Fruit fly (Drosophila melanogaster) whole organism, embryonic: ENCODE measurements around the gene plx.
A peak's percentile ranks its signal among the peaks of the same experiment; 100 is the strongest.

ENCODE experiments used
- Abd-B ChIP-seq: fragments of 200-800 bp; sonication (Bioruptor generic); optimal IDR thresholded peaks from 2 replicates; lab custom pipeline; 2018; ENCODE audit warnings: missing biosample characterization, mild to moderate bottlenecking, missing genetic modification characterization, moderate library complexity
- BtbVII ChIP-seq: fragments of 200-800 bp; sonication (Bioruptor generic); optimal IDR thresholded peaks from 3 replicates; lab custom pipeline; 2017; ENCODE audit warnings: missing biosample characterization, mild to moderate bottlenecking, missing genetic modification characterization
- CG10209 ChIP-seq: fragments of 200-800 bp; sonication (Bioruptor generic); optimal IDR thresholded peaks from 3 replicates; lab custom pipeline; 2017; ENCODE audit warnings: missing biosample characterization, mild to moderate bottlenecking, missing genetic modification characterization, missing genetic modification reagents
- CG10366 ChIP-seq: fragments of 200-800 bp; sonication (Bioruptor generic); IDR thresholded peaks from 2 replicates; pipeline ENCODE4 v1.3.6; 2022; ENCODE audit warnings: missing biosample characterization, missing genetic modification characterization
- CG13424 ChIP-seq: fragments of 200-800 bp; sonication (Bioruptor generic); optimal IDR thresholded peaks from 2 replicates; lab custom pipeline; 2019; ENCODE audit warnings: missing biosample characterization, mild to moderate bottlenecking, missing genetic modification characterization, moderate library complexity
- CG15073 ChIP-seq: fragments of 200-800 bp; sonication (Bioruptor generic); optimal IDR thresholded peaks from 2 replicates; lab custom pipeline; 2016; ENCODE audit warnings: missing biosample characterization, missing genetic modification characterization
- CG16863 ChIP-seq: fragments of 200-800 bp; sonication (Bioruptor generic); optimal IDR thresholded peaks from 3 replicates; lab custom pipeline; 2016; ENCODE audit warnings: missing biosample characterization, missing genetic modification characterization
- CG17186 ChIP-seq: fragments of 200-800 bp; sonication (Bioruptor generic); optimal IDR thresholded peaks from 3 replicates; lab custom pipeline; 2017; ENCODE audit warnings: missing biosample characterization, missing genetic modification reagents, missing genetic modification characterization
- CG17385 ChIP-seq: fragments of 200-800 bp; sonication (Bioruptor generic); optimal IDR thresholded peaks from 3 replicates; lab custom pipeline; 2018; ENCODE audit warnings: missing biosample characterization, mild to moderate bottlenecking, missing genetic modification characterization
- CG17829 ChIP-seq: fragments of 200-800 bp; optimal IDR thresholded peaks from 2 replicates; lab custom pipeline; 2019; ENCODE audit warnings: missing biosample characterization, mild to moderate bottlenecking, missing genetic modification characterization, moderate library complexity
- CG2116 ChIP-seq: fragments of 200-800 bp; sonication (Bioruptor generic); optimal IDR thresholded peaks from 3 replicates; lab custom pipeline; 2018; ENCODE audit warnings: missing biosample characterization, mild to moderate bottlenecking, missing genetic modification characterization
- CG30403 ChIP-seq: fragments of 200-800 bp; sonication (Bioruptor generic); optimal IDR thresholded peaks from 3 replicates; lab custom pipeline; 2016; ENCODE audit warnings: missing biosample characterization, missing genetic modification characterization
- CG3065 ChIP-seq: fragments of 200-800 bp; sonication (Bioruptor generic); optimal IDR thresholded peaks from 2 replicates; lab custom pipeline; 2016; ENCODE audit warnings: missing biosample characterization, missing genetic modification characterization
- CG33557 ChIP-seq: fragments of 200-800 bp; sonication (Bioruptor generic); optimal IDR thresholded peaks from 2 replicates; lab custom pipeline; 2019; ENCODE audit warnings: missing biosample characterization, mild to moderate bottlenecking, missing genetic modification characterization, moderate library complexity
- CG34224 ChIP-seq: fragments of 200-800 bp; sonication (Bioruptor generic); IDR thresholded peaks from 3 replicates; pipeline ENCODE4 v1.3.6; 2022; ENCODE audit warnings: missing biosample characterization, missing genetic modification characterization; ENCODE audit not compliant: partially characterized antibody
- CG3995 ChIP-seq: fragments of 200-800 bp; sonication (Bioruptor generic); optimal IDR thresholded peaks from 3 replicates; lab custom pipeline; 2016; ENCODE audit warnings: missing biosample characterization, missing genetic modification characterization
- CG7786 ChIP-seq: fragments of 200-800 bp; sonication (Bioruptor generic); optimal IDR thresholded peaks from 2 replicates; lab custom pipeline; 2016; ENCODE audit warnings: missing biosample characterization, missing genetic modification characterization
- CG7963 ChIP-seq: fragments of 200-800 bp; sonication (Bioruptor generic); IDR thresholded peaks from 3 replicates; pipeline ENCODE4 v1.3.6; 2022; ENCODE audit warnings: missing biosample characterization, missing genetic modification characterization; ENCODE audit not compliant: partially characterized antibody
- CG8281 ChIP-seq: fragments of 200-800 bp; sonication (Bioruptor generic); optimal IDR thresholded peaks from 2 replicates; lab custom pipeline; 2018; ENCODE audit warnings: missing biosample characterization, mild to moderate bottlenecking, missing genetic modification characterization, moderate library complexity
- CG8478 ChIP-seq: fragments of >200 bp; optimal IDR thresholded peaks from 2 replicates; lab custom pipeline; 2018
- Chrac-16 ChIP-seq: fragments of 200-800 bp; sonication (Bioruptor generic); optimal IDR thresholded peaks from 3 replicates; lab custom pipeline; 2016; ENCODE audit warnings: missing biosample characterization, missing genetic modification characterization
- D ChIP-seq, 2 experiments: fragments of 200-800 bp in 1 of 2; fragments of >200 bp in 1 of 2; sonication (Bioruptor generic) in 1 of 2; optimal IDR thresholded peaks; 2 replicates in 1 of 2; 3 replicates in 1 of 2; lab custom pipeline; 2017; ENCODE audit warnings: mild to moderate bottlenecking in 1 of 2, missing biosample characterization in 1 of 2, missing genetic modification characterization in 1 of 2, missing genetic modification reagents in 1 of 2
- D19B ChIP-seq: fragments of 200-800 bp; sonication (Bioruptor generic); optimal IDR thresholded peaks from 2 replicates; lab custom pipeline; 2017; ENCODE audit warnings: missing biosample characterization, mild to moderate bottlenecking, missing genetic modification characterization
- Dp ChIP-seq: fragments of 200-800 bp; sonication (Bioruptor generic); optimal IDR thresholded peaks from 2 replicates; lab custom pipeline; 2018; ENCODE audit warnings: missing biosample characterization, mild to moderate bottlenecking, missing genetic modification characterization, moderate library complexity
- E2f1 ChIP-seq: fragments of 200-800 bp; sonication (Bioruptor generic); IDR thresholded peaks from 2 replicates; pipeline ENCODE4 v1.3.6; 2022; ENCODE audit warnings: missing biosample characterization, missing genetic modification characterization
- H15 ChIP-seq: fragments of 200-800 bp; sonication (Bioruptor generic); IDR thresholded peaks from 3 replicates; pipeline ENCODE4 v1.3.6; 2022; ENCODE audit warnings: missing biosample characterization, missing genetic modification characterization
- Mad ChIP-seq: fragments of 200-800 bp; sonication (Bioruptor generic); optimal IDR thresholded peaks from 2 replicates; lab custom pipeline; 2016; ENCODE audit warnings: missing biosample characterization, missing genetic modification characterization
- Mes4 ChIP-seq: fragments of 200-800 bp; sonication (Bioruptor generic); optimal IDR thresholded peaks from 2 replicates; lab custom pipeline; 2016; ENCODE audit warnings: missing biosample characterization, missing genetic modification characterization
- NFAT ChIP-seq: fragments of 200-800 bp; sonication (Bioruptor generic); IDR thresholded peaks from 2 replicates; pipeline ENCODE4 v1.3.6; 2022; ENCODE audit warnings: missing biosample characterization, missing genetic modification characterization
- Sox102F ChIP-seq: fragments of 200-800 bp; sonication (Bioruptor generic); optimal IDR thresholded peaks from 2 replicates; lab custom pipeline; 2018; ENCODE audit warnings: missing biosample characterization, mild to moderate bottlenecking, missing genetic modification characterization, moderate library complexity
- Taf1 ChIP-seq: fragments of 200-800 bp; sonication (Bioruptor generic); IDR thresholded peaks from 2 replicates; pipeline ENCODE4 v1.3.6; 2022; ENCODE audit warnings: missing biosample characterization, missing genetic modification characterization
- Xbp1 ChIP-seq: fragments of 200-800 bp; sonication (Bioruptor generic); optimal IDR thresholded peaks from 3 replicates; lab custom pipeline; 2016; ENCODE audit warnings: missing biosample characterization, mild to moderate bottlenecking, missing genetic modification characterization
- ap ChIP-seq: fragments of 200-800 bp; sonication (Bioruptor generic); IDR thresholded peaks from 2 replicates; pipeline ENCODE4 v1.3.6; 2022; ENCODE audit warnings: missing biosample characterization, missing genetic modification characterization
- ase ChIP-seq: fragments of 200-800 bp; sonication (Bioruptor generic); IDR thresholded peaks from 3 replicates; pipeline ENCODE4 v1.3.6; 2022; ENCODE audit warnings: missing biosample characterization, missing genetic modification characterization
- bab2 ChIP-seq: fragments of 200-800 bp; sonication (Bioruptor generic); optimal IDR thresholded peaks from 2 replicates; lab custom pipeline; 2016; ENCODE audit warnings: missing biosample characterization, missing genetic modification characterization
- cas ChIP-seq: fragments of 200-800 bp; sonication (Bioruptor generic); IDR thresholded peaks from 2 replicates; pipeline ENCODE4 v1.3.6; 2022; ENCODE audit warnings: missing biosample characterization, missing genetic modification characterization
- chif ChIP-seq, 2 experiments: fragments of 200-800 bp; sonication (Bioruptor generic); optimal IDR thresholded peaks; 3 replicates each; lab custom pipeline; 2016; ENCODE audit warnings: missing biosample characterization in 2 of 2, missing genetic modification characterization in 2 of 2
- cwo ChIP-seq: fragments of 200-800 bp; sonication (Bioruptor generic); optimal IDR thresholded peaks from 3 replicates; lab custom pipeline; 2017; ENCODE audit warnings: missing biosample characterization, missing genetic modification characterization, mild to moderate bottlenecking, moderate library complexity, missing genetic modification reagents
- gcm ChIP-seq: fragments of 200-800 bp; sonication (Bioruptor generic); optimal IDR thresholded peaks from 2 replicates; lab custom pipeline; 2019; ENCODE audit warnings: missing biosample characterization, mild to moderate bottlenecking, missing genetic modification characterization, moderate library complexity
- org-1 ChIP-seq: fragments of 200-800 bp; sonication (Bioruptor generic); optimal IDR thresholded peaks from 2 replicates; lab custom pipeline; 2017; ENCODE audit warnings: missing biosample characterization, missing genetic modification characterization
- peb ChIP-seq: fragments of 200-800 bp; sonication (Bioruptor generic); IDR thresholded peaks from 2 replicates; pipeline ENCODE4 v1.3.6; 2022; ENCODE audit warnings: missing biosample characterization, missing genetic modification characterization
- pho ChIP-seq: fragments of 200-800 bp; sonication (Bioruptor generic); optimal IDR thresholded peaks from 2 replicates; lab custom pipeline; 2016; ENCODE audit warnings: missing biosample characterization, missing genetic modification characterization
- prd ChIP-seq, 3 experiments: fragments of >200 bp in 2 of 3; fragments of 200-800 bp in 1 of 3; sonication (Bioruptor generic) in 1 of 3; optimal IDR thresholded peaks in 2 of 3; IDR thresholded peaks in 1 of 3; 2 replicates in 2 of 3; 3 replicates in 1 of 3; pipeline versions ENCODE4 v1.3.6 to Lab custom; 2017 to 2022; ENCODE audit warnings: missing biosample characterization in 1 of 3, missing genetic modification characterization in 1 of 3
- ranshi ChIP-seq: fragments of 200-800 bp; sonication (Bioruptor generic); IDR thresholded peaks from 2 replicates; pipeline ENCODE4 v1.3.6; 2022; ENCODE audit warnings: missing biosample characterization, missing genetic modification characterization
- seq ChIP-seq: fragments of 200-800 bp; sonication (Bioruptor generic); IDR thresholded peaks from 2 replicates; pipeline ENCODE4 v1.3.6; 2022; ENCODE audit warnings: missing biosample characterization, missing genetic modification characterization
- sima ChIP-seq: fragments of 200-800 bp; sonication (Bioruptor generic); optimal IDR thresholded peaks from 2 replicates; lab custom pipeline; 2016; ENCODE audit warnings: missing biosample characterization, missing genetic modification characterization
- sob ChIP-seq: fragments of 200-800 bp; sonication (Bioruptor generic); IDR thresholded peaks from 2 replicates; pipeline ENCODE4 v1.3.6; 2022; ENCODE audit warnings: missing biosample characterization, missing genetic modification characterization
- tgo ChIP-seq: fragments of 200-800 bp; sonication (Bioruptor generic); IDR thresholded peaks from 3 replicates; pipeline ENCODE4 v1.3.6; 2022; ENCODE audit warnings: missing biosample characterization, missing genetic modification characterization
- wdn ChIP-seq: fragments of 200-800 bp; sonication (Bioruptor generic); IDR thresholded peaks from 2 replicates; pipeline ENCODE4 v1.3.6; 2022; ENCODE audit warnings: missing biosample characterization, missing genetic modification characterization
- z ChIP-seq: fragments of 200-800 bp; sonication (Bioruptor generic); IDR thresholded peaks from 3 replicates; pipeline ENCODE4 v1.3.6; 2022; ENCODE audit warnings: missing biosample characterization, missing genetic modification characterization

plx gene

DNA sequence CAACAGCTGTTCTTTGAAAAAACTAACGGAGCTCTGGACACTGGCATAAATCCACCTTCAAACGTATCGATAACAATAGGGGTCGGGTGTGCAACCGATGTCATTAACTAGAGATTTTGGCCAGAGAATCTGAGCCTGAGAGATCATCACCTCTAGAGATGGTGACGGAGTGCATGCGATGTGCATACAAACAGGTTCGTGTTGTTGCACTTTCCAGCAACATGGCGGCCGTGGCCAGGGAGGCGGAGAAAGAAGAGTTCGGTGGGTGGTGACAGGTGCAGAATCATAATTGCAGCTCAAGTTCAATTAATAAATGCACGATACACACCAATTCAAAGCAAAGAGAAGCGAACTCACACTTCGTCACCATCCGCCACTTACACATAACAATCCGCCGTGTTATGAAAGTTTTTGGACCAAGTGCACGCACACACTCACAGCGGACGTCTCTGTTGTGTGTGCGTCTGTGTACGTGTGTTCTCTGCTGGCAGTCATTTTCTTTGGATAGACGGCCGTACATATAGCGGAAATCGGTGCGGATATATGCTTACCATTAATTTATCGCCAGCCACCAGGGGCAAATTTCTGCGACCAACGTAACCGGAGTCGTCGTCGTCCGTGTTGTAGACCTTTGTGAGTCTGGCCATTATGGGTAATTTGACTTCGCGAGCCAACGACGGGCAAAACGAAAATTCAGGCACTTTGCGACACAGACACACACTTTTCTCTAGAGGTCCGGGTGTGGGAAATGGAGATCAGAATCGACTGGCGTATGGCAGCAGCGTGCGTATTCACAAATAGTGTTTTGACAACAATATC is 26.5 kb upstream of the plx start (continued):
- no peak for TF ChIP-seq sima (GFP tag; lab: Kevin White, UChicago)
- TF ChIP-seq ase (GFP tag; lab: Robert Waterston, UW) = no peak
- no peak for TF ChIP-seq CG7786 (GFP tag; lab: Kevin White, UChicago)
- peak; percentile 24 for TF ChIP-seq D (optimal IDR thresholded peaks at IDR 0.05; lab: Kevin White, UChicago)
- TF ChIP-seq D (GFP tag; optimal IDR thresholded peaks at IDR 0.05; lab: Kevin White, UChicago) = no peak
- no peak for TF ChIP-seq gcm
- no peak for TF ChIP-seq ranshi
- no peak for TF ChIP-seq pho (GFP tag; lab: Kevin White, UChicago)
- TF ChIP-seq CG30403 (GFP tag; lab: Kevin White, UChicago) = no peak
- no peak for TF ChIP-seq Dp (GFP tag; lab: Kevin White, UChicago)
- TF ChIP-seq CG3995 (GFP tag; lab: Kevin White, UChicago) = no peak
- TF ChIP-seq NFAT (GFP tag; lab: Robert Waterston, UW) = no peak
- TF ChIP-seq sob (GFP tag; lab: Robert Waterston, UW) = no peak
- TF ChIP-seq CG10209 (GFP tag; lab: Kevin White, UChicago) = no peak
- no peak for TF ChIP-seq ap (GFP tag; lab: Robert Waterston, UW)
- no peak for TF ChIP-seq BtbVII (GFP tag; lab: Kevin White, UChicago)
- no peak for TF ChIP-seq peb
- no peak for TF ChIP-seq seq (GFP tag; lab: Robert Waterston, UW)
- no peak for TF ChIP-seq Chrac-16 (GFP tag; lab: Kevin White, UChicago)
- TF ChIP-seq CG33557 = no peak
- TF ChIP-seq Abd-B (GFP tag; lab: Kevin White, UChicago) = no peak
- TF ChIP-seq Sox102F = no peak
- no peak for TF ChIP-seq chif (GFP tag; optimal IDR thresholded peaks at IDR 0.05; lab: Kevin White, UChicago)
- no peak for TF ChIP-seq tgo (GFP tag; lab: Robert Waterston, UW)
- TF ChIP-seq Taf1 (GFP tag; lab: Robert Waterston, UW) = no peak
- no peak for TF ChIP-seq CG17385 (GFP tag; lab: Kevin White, UChicago)
- TF ChIP-seq Xbp1 (GFP tag; lab: Kevin White, UChicago) = no peak
- TF ChIP-seq CG2116 (GFP tag; lab: Kevin White, UChicago) = peak; percentile 36
- TF ChIP-seq CG3065 (GFP tag; lab: Kevin White, UChicago) = no peak
- TF ChIP-seq D19B = no peak
- TF ChIP-seq org-1 = no peak
- TF ChIP-seq CG16863 = no peak
- TF ChIP-seq E2f1 (GFP tag; lab: Robert Waterston, UW) = peak; percentile 24; the same call in 1 of the 2 replicates
- no peak for TF ChIP-seq CG17186
- no peak for TF ChIP-seq CG7963 (GFP tag; lab: Robert Waterston, UW)
- peak; percentile 84 for TF ChIP-seq CG8478 (lab: Kevin White, UChicago)
- no peak for TF ChIP-seq H15 (GFP tag; lab: Robert Waterston, UW)
- no peak for TF ChIP-seq CG13424 (tag; lab: Kevin White, UChicago)
- TF ChIP-seq prd (optimal IDR thresholded peaks at IDR 0.05; lab: Kevin White, UChicago) = no peak
- peak; percentile 15; the same call in 1 of the 3 replicates for TF ChIP-seq prd (GFP tag; IDR thresholded peaks at IDR 0.05; lab: Robert Waterston, UW)
- no peak for TF ChIP-seq bab2 (GFP tag; lab: Kevin White, UChicago)
- TF ChIP-seq CG15073 (GFP tag; lab: Kevin White, UChicago) = no peak
- no peak for TF ChIP-seq wdn (GFP tag; lab: Robert Waterston, UW)
- TF ChIP-seq Mad = no peak
- no peak for TF ChIP-seq Mes4
- no peak for TF ChIP-seq z (GFP tag; lab: Robert Waterston, UW)
- no peak for TF ChIP-seq CG17829 (tag; lab: Kevin White, UChicago)
- no peak for TF ChIP-seq CG10366 (GFP tag; lab: Robert Waterston, UW)
- TF ChIP-seq cas (GFP tag; lab: Robert Waterston, UW) = no peak
- no peak for TF ChIP-seq CG8281 (tag; lab: Kevin White, UChicago)
- TF ChIP-seq CG34224 (GFP tag; lab: Robert Waterston, UW) = no peak
- no peak for TF ChIP-seq cwo (GFP tag; lab: Kevin White, UChicago)
